Worm (Caenorhabditis elegans) whole organism, midembryonic: ENCODE data around the gene srh-233.

Experiments
- T22C8.4 ChIP-seq: fragments of 200-800 bp; sonication (Bioruptor generic); IDR thresholded peaks from 2 replicates; pipeline ENCODE4 v1.3.6; 2022; ENCODE audit warnings: missing genetic modification characterization, missing compliant biosample characterization
- flt-1 ChIP-seq: fragments of 200-800 bp; sonication (Bioruptor generic); IDR thresholded peaks from 2 replicates; pipeline ENCODE4 v1.3.6; 2022; ENCODE audit warnings: missing genetic modification characterization, missing compliant biosample characterization
- klf-2 ChIP-seq: fragments of 200-800 bp; sonication (Bioruptor generic); conservative IDR thresholded peaks from 2 replicates; pipeline ENCODE4 v1.3.6; 2022; ENCODE audit warnings: missing genetic modification reagents, missing genetic modification characterization, missing compliant biosample characterization
- med-1 ChIP-seq: sonication (generic microtip); optimal IDR thresholded peaks from 2 replicates; lab custom pipeline; 2017; ENCODE audit warnings: missing genetic modification characterization, mild to moderate bottlenecking, missing compliant biosample characterization, antibody characterized with exemption, missing genetic modification reagents; ENCODE audit not compliant: insufficient read depth
- ref-1 ChIP-seq: fragments of 200-800 bp; sonication (Bioruptor generic); conservative IDR thresholded peaks from 2 replicates; pipeline ENCODE4 v1.3.6; 2022; ENCODE audit warnings: missing genetic modification reagents, missing genetic modification characterization, missing compliant biosample characterization
- tab-1 ChIP-seq: fragments of 200-800 bp; sonication (Bioruptor generic); IDR thresholded peaks from 2 replicates; pipeline ENCODE4 v1.3.6; 2022; ENCODE audit warnings: missing genetic modification characterization, missing compliant biosample characterization

ce11 chrV:20097164-20097563, 48.0 kb downstream of the srh-233 start:
- TF ChIP-seq flt-1 (GFP tag; lab: Robert Waterston, UW) (no peak), ref-1 (GFP tag; lab: Robert Waterston, UW) (no peak), tab-1 (GFP tag; lab: Robert Waterston, UW) (no peak), med-1 (no peak), T22C8.4 (GFP tag; lab: Robert Waterston, UW) (no peak), klf-2 (GFP tag; lab: Robert Waterston, UW) (no peak)
